Worm (Caenorhabditis elegans): Measurements from ENCODE around the gene tbc-6.

DNA sequence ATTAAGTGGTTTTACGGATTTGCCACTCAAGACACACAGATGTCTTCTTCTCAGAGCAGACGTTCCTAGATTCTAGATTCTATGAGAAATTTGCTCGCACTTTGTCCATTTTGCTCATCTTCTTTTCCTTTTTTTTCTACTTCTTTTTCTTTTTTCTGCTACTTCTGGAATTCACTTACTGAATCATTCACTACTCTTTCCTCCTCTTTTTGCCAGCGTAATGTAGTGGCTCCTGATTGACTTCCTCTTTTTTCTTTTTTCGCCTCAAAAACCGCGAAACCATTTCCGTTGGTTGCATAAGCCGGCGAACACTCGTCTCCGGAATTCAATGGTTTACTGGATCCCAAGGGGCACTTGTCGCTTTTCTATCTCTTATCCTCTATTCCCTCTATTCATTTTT is 15.7 kb upstream of the tbc-6 start:
- TF ChIP-seq flt-1 (GFP tag; IDR thresholded peaks at IDR 0.05) = no peak
- no peak for TF ChIP-seq ztf-29 (GFP tag; IDR thresholded peaks at IDR 0.05)
- no peak for TF ChIP-seq tab-1 (GFP tag; IDR thresholded peaks at IDR 0.05)
- TF ChIP-seq cog-1 (tag; optimal IDR thresholded peaks at IDR 0.05) = no peak
- no peak for TF ChIP-seq klf-2 (GFP tag; conservative IDR thresholded peaks at IDR 0.05)
- no peak for TF ChIP-seq T22C8.4 (GFP tag; IDR thresholded peaks at IDR 0.05)
- no peak for TF ChIP-seq ref-1 (GFP tag; conservative IDR thresholded peaks at IDR 0.05)

All from whole organism, midembryonic.